Fruit fly (Drosophila melanogaster) whole organism: Measurements from ENCODE around the gene H.

Experiments
- CG8478 ChIP-seq: fragments of >200 bp; optimal IDR thresholded peaks from 2 replicates; lab custom pipeline; 2018; ENCODE audit warnings: inconsistent platforms
- EcR ChIP-seq, 2 experiments: fragments of >200 bp; optimal IDR thresholded peaks; 2 replicates each; lab custom pipeline; 2017; ENCODE audit warnings: missing biosample characterization in 2 of 2, missing genetic modification characterization in 2 of 2, missing genetic modification reagents in 2 of 2
- pan ChIP-seq: fragments of >200 bp; optimal IDR thresholded peaks from 2 replicates; lab custom pipeline; 2017
- psq ChIP-seq: fragments of >200 bp; optimal IDR thresholded peaks from 2 replicates; lab custom pipeline; 2017
- usp ChIP-seq: fragments of >200 bp; optimal IDR thresholded peaks from 2 replicates; lab custom pipeline; 2017; ENCODE audit warnings: missing biosample characterization, missing genetic modification characterization, mixed read lengths

- TF ChIP-seq psq (no peak), usp (GFP tag; lab: Kevin White, UChicago) (no peak), EcR (GFP tag; optimal IDR thresholded peaks at IDR 0.05; lab: Kevin White, UChicago) (no peak), pan (lab: Kevin White, UChicago) (no peak), CG8478 (lab: Kevin White, UChicago) (no peak)
These were observed 40.4 kb upstream of the H start, which contains the start of gene CG34008 for dm6 chr3R:20581376-20581775.
